Worm (Caenorhabditis elegans) whole organism, L3 larva: Measurements from ENCODE around the gene knl-1.

Source experiments
- ama-1 ChIP-seq: fragments of 150-350 bp; optimal IDR thresholded peaks from 2 replicates; lab custom pipeline; 2018
- elt-2 ChIP-seq: sonication (generic microtip); optimal IDR thresholded peaks from 2 replicates; lab custom pipeline; 2016; ENCODE audit warnings: missing genetic modification reagents, mild to moderate bottlenecking, missing genetic modification characterization, missing compliant biosample characterization
- lin-39 ChIP-seq: fragments of 150-350 bp; optimal IDR thresholded peaks from 2 replicates; lab custom pipeline; 2018; ENCODE audit warnings: missing biosample characterization, missing genetic modification reagents, missing genetic modification characterization
- nfya-1 ChIP-seq: sonication (generic microtip); optimal IDR thresholded peaks from 2 replicates; lab custom pipeline; 2017; ENCODE audit warnings: missing genetic modification characterization, mild to moderate bottlenecking, missing compliant biosample characterization, antibody characterized with exemption, moderate library complexity; ENCODE audit not compliant: insufficient read depth
- nhr-11 ChIP-seq: fragments of 150-350 bp; optimal IDR thresholded peaks from 2 replicates; lab custom pipeline; 2014; ENCODE audit warnings: missing biosample characterization, missing genetic modification characterization
- nhr-12 ChIP-seq: fragments of 150-350 bp; optimal IDR thresholded peaks from 2 replicates; lab custom pipeline; 2014; ENCODE audit warnings: missing biosample characterization, missing genetic modification characterization
- nhr-76 ChIP-seq: fragments of 150-350 bp; sonication (generic microtip); optimal IDR thresholded peaks from 5 replicates; lab custom pipeline; 2014; ENCODE audit warnings: missing biosample characterization, missing genetic modification characterization
- nhr-77 ChIP-seq: fragments of 150-350 bp; optimal IDR thresholded peaks from 2 replicates; lab custom pipeline; 2014; ENCODE audit warnings: missing biosample characterization, missing genetic modification characterization
- pqm-1 ChIP-seq: fragments of 150-350 bp; optimal IDR thresholded peaks from 2 replicates; lab custom pipeline; 2017; ENCODE audit warnings: missing biosample characterization, missing genetic modification characterization, inconsistent platforms
- sea-2 ChIP-seq: fragments of 150-350 bp; sonication (generic microtip); optimal IDR thresholded peaks from 4 replicates; lab custom pipeline; 2014; ENCODE audit warnings: missing biosample characterization, missing genetic modification reagents, missing genetic modification characterization
- snpc-4 ChIP-seq: fragments of 150-350 bp; optimal IDR thresholded peaks from 2 replicates; lab custom pipeline; 2014; ENCODE audit warnings: missing biosample characterization, missing genetic modification characterization
- unc-62 ChIP-seq: fragments of 150-350 bp; sonication (generic microtip); optimal IDR thresholded peaks from 4 replicates; lab custom pipeline; 2014; ENCODE audit warnings: missing biosample characterization, missing genetic modification reagents, missing genetic modification characterization

DNA sequence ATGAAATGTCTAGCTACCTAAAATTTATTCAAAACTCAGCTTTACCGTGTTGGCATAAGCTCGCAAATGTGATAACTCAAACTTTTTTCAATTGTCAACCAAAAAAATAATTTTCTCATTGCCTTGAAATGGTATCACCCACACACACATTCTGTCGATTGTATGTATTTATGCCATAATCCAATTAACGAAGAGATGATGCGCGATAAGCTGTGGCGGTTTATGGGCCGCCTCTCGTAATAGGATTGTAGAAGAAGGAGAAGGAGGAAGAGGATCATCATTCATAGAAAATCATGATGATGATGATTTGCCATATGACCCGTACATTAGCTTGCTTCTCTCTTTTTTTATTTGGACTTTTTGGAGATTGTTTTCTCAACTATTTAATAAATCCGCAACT is 38.7 kb downstream of the knl-1 start:
- no peak for TF ChIP-seq snpc-4 (tag; lab: Kevin White, UChicago)
- TF ChIP-seq nhr-77 = no peak
- no peak for TF ChIP-seq nhr-11 (tag; lab: Kevin White, UChicago)
- no peak for TF ChIP-seq elt-2 (tag; lab: Kevin White, UChicago)
- TF ChIP-seq lin-39 = no peak
- TF ChIP-seq nhr-12 (tag; lab: Kevin White, UChicago) = no peak
- no peak for TF ChIP-seq nfya-1 (tag; lab: Kevin White, UChicago)
- TF ChIP-seq nhr-76 (tag; lab: Kevin White, UChicago) = no peak
- TF ChIP-seq pqm-1 (tag; lab: Kevin White, UChicago) = no peak
- TF ChIP-seq unc-62 (GFP tag; lab: Kevin White, UChicago) = no peak
- TF ChIP-seq sea-2 (GFP tag; lab: Kevin White, UChicago) = no peak
- no peak for TF ChIP-seq ama-1 (lab: Kevin White, UChicago)
